Worm (Caenorhabditis elegans) whole organism, L4 larva: ENCODE measurements around the gene sre-31.

Experiments
- aly-2 ChIP-seq: sonication (generic microtip); optimal IDR thresholded peaks from 2 replicates; lab custom pipeline; 2018; ENCODE audit warnings: missing biosample characterization, missing genetic modification characterization
- ceh-20 ChIP-seq: fragments of 200-800 bp; sonication (Bioruptor generic); IDR thresholded peaks from 2 replicates; pipeline ENCODE4 v1.3.6; 2022; ENCODE audit warnings: missing genetic modification reagents, missing genetic modification characterization, missing compliant biosample characterization
- ceh-32 ChIP-seq: sonication (generic microtip); optimal IDR thresholded peaks from 2 replicates; lab custom pipeline; 2016; ENCODE audit warnings: mild to moderate bottlenecking, missing genetic modification characterization, missing compliant biosample characterization; ENCODE audit not compliant: poor library complexity
- egl-27 ChIP-seq: sonication (generic microtip); optimal IDR thresholded peaks from 3 replicates; lab custom pipeline; 2017; ENCODE audit warnings: missing biosample characterization, missing genetic modification reagents, missing genetic modification characterization
- fkh-10 ChIP-seq: fragments of 150-350 bp; optimal IDR thresholded peaks from 2 replicates; lab custom pipeline; 2014; ENCODE audit warnings: missing biosample characterization, missing genetic modification reagents, missing genetic modification characterization
- lin-13 ChIP-seq: fragments of 150-350 bp; optimal IDR thresholded peaks from 2 replicates; lab custom pipeline; 2014; ENCODE audit warnings: missing biosample characterization, missing genetic modification reagents, missing genetic modification characterization
- mxl-3 ChIP-seq: fragments of 200-800 bp; sonication (Bioruptor generic); optimal IDR thresholded peaks from 2 replicates; lab custom pipeline; 2018; ENCODE audit warnings: mild to moderate bottlenecking, missing genetic modification characterization, missing compliant biosample characterization
- nhr-28 ChIP-seq: fragments of 150-350 bp; optimal IDR thresholded peaks from 2 replicates; lab custom pipeline; 2014; ENCODE audit warnings: missing biosample characterization, missing genetic modification characterization
- php-3 ChIP-seq: fragments of 200-800 bp; sonication (Bioruptor generic); IDR thresholded peaks from 2 replicates; pipeline ENCODE4 v1.3.6; 2022; ENCODE audit warnings: missing genetic modification reagents, missing genetic modification characterization, missing compliant biosample characterization
- pqm-1 ChIP-seq: sonication (generic microtip); optimal IDR thresholded peaks from 2 replicates; lab custom pipeline; 2017; ENCODE audit warnings: missing biosample characterization, missing genetic modification characterization
- skn-1 ChIP-seq: fragments of 150-350 bp; optimal IDR thresholded peaks from 2 replicates; lab custom pipeline; 2014; ENCODE audit warnings: missing biosample characterization, missing genetic modification characterization
- snpc-4 ChIP-seq: fragments of 150-350 bp; optimal IDR thresholded peaks from 2 replicates; lab custom pipeline; 2014; ENCODE audit warnings: missing biosample characterization, missing genetic modification characterization
- spr-3 ChIP-seq: fragments of 200-800 bp; sonication (Bioruptor generic); optimal IDR thresholded peaks from 2 replicates; lab custom pipeline; 2018; ENCODE audit warnings: mild to moderate bottlenecking, missing genetic modification characterization, missing compliant biosample characterization
- tra-1 ChIP-seq: fragments of 200-800 bp; sonication (Bioruptor generic); IDR thresholded peaks from 2 replicates; pipeline ENCODE4 v1.3.6; 2022; ENCODE audit warnings: missing genetic modification reagents, missing genetic modification characterization, missing compliant biosample characterization

DNA sequence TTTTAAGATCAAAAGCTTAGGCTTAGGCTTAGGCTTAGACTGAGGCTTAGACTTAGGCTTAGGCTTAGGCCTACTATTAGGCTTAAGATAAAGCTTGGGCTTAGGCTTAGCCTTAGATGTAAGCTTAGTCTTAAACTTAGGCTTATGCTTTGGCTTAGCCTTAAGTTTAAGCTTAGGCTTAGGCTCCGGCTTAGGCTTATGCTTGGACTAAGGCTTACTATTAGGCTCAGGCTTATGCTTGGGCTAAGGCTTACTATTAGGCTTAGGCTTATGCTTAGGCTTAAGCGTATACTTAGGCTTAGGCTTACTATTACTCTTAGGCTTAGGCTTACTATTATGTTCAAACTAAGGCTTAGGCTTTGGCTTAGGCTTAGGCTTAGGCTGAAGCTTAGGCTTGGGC is 28.1 kb upstream of the sre-31 start:
- no peak for TF ChIP-seq ceh-32 (tag; lab: Kevin White, UChicago)
- no peak for TF ChIP-seq mxl-3 (GFP tag; lab: Kevin White, UChicago)
- no peak for TF ChIP-seq skn-1 (tag; lab: Kevin White, UChicago)
- TF ChIP-seq pqm-1 (tag; lab: Kevin White, UChicago), result no peak
- no peak for TF ChIP-seq spr-3 (GFP tag; lab: Kevin White, UChicago)
- TF ChIP-seq nhr-28, result no peak
- no peak for TF ChIP-seq egl-27 (tag; lab: Kevin White, UChicago)
- no peak for TF ChIP-seq aly-2
- TF ChIP-seq ceh-20 (GFP tag; lab: Robert Waterston, UW), result no peak
- TF ChIP-seq php-3 (GFP tag; lab: Robert Waterston, UW), result no peak
- TF ChIP-seq lin-13, result no peak
- TF ChIP-seq fkh-10 (GFP tag; lab: Kevin White, UChicago), result no peak
- no peak for TF ChIP-seq tra-1 (GFP tag; lab: Robert Waterston, UW)
- no peak for TF ChIP-seq snpc-4 (tag; lab: Kevin White, UChicago)
